Fruit fly (Drosophila melanogaster) whole organism, embryonic: ENCODE results near the gene CG33510.

ENCODE experiments used
- Abd-B ChIP-seq: fragments of 200-800 bp; sonication (Bioruptor generic); optimal IDR thresholded peaks from 2 replicates; lab custom pipeline; 2018; ENCODE audit warnings: missing biosample characterization, mild to moderate bottlenecking, missing genetic modification characterization, moderate library complexity
- Adf1 ChIP-seq: fragments of 200-800 bp; sonication (Bioruptor generic); IDR thresholded peaks from 2 replicates; pipeline ENCODE4 v1.3.6; 2022; ENCODE audit warnings: missing biosample characterization, missing genetic modification characterization
- Atf-2 ChIP-seq: fragments of 200-800 bp; sonication (Bioruptor generic); optimal IDR thresholded peaks from 2 replicates; lab custom pipeline; 2016; ENCODE audit warnings: missing biosample characterization, missing genetic modification characterization
- BtbVII ChIP-seq: fragments of 200-800 bp; sonication (Bioruptor generic); optimal IDR thresholded peaks from 3 replicates; lab custom pipeline; 2017; ENCODE audit warnings: missing biosample characterization, mild to moderate bottlenecking, missing genetic modification characterization
- CG10543 ChIP-seq: fragments of 200-800 bp; sonication (Bioruptor generic); optimal IDR thresholded peaks from 3 replicates; lab custom pipeline; 2017; ENCODE audit warnings: missing biosample characterization, mild to moderate bottlenecking, missing genetic modification characterization, moderate library complexity
- CG13894 ChIP-seq: fragments of 200-800 bp; sonication (Bioruptor generic); optimal IDR thresholded peaks from 3 replicates; lab custom pipeline; 2018; ENCODE audit warnings: missing biosample characterization, mild to moderate bottlenecking, missing genetic modification characterization, moderate library complexity
- CG1602 ChIP-seq: fragments of 200-800 bp; sonication (Bioruptor generic); optimal IDR thresholded peaks from 3 replicates; lab custom pipeline; 2016; ENCODE audit warnings: missing biosample characterization, missing genetic modification characterization
- CG1603 ChIP-seq: fragments of 200-800 bp; sonication (Bioruptor generic); optimal IDR thresholded peaks from 2 replicates; lab custom pipeline; 2019; ENCODE audit warnings: missing biosample characterization, mild to moderate bottlenecking, missing genetic modification characterization, moderate library complexity
- CG1792 ChIP-seq: fragments of 200-800 bp; sonication (Bioruptor generic); optimal IDR thresholded peaks from 2 replicates; lab custom pipeline; 2016; ENCODE audit warnings: missing biosample characterization, missing genetic modification characterization
- CG2199 ChIP-seq: fragments of 200-800 bp; sonication (Bioruptor generic); IDR thresholded peaks from 3 replicates; pipeline ENCODE4 v1.3.6; 2022; ENCODE audit warnings: missing biosample characterization, missing genetic modification characterization
- CG2678 ChIP-seq: fragments of 200-800 bp; sonication (Bioruptor generic); optimal IDR thresholded peaks from 3 replicates; lab custom pipeline; 2019; ENCODE audit warnings: missing biosample characterization, mild to moderate bottlenecking, missing genetic modification characterization, moderate library complexity
- CG32772 ChIP-seq: fragments of 200-800 bp; sonication (Bioruptor generic); IDR thresholded peaks from 2 replicates; pipeline ENCODE4 v1.3.6; 2022; ENCODE audit warnings: missing biosample characterization, missing genetic modification characterization
- CG6254 ChIP-seq: fragments of 200-800 bp; sonication (Bioruptor generic); optimal IDR thresholded peaks from 3 replicates; lab custom pipeline; 2017; ENCODE audit warnings: mild to moderate bottlenecking, missing biosample characterization, missing genetic modification reagents, missing genetic modification characterization
- CG6791 ChIP-seq: fragments of 200-800 bp; sonication (Bioruptor generic); IDR thresholded peaks from 3 replicates; pipeline ENCODE4 v1.3.6; 2022; ENCODE audit warnings: missing biosample characterization, missing genetic modification characterization; ENCODE audit not compliant: partially characterized antibody
- CG6854 ChIP-seq: fragments of 200-800 bp; sonication (Bioruptor generic); optimal IDR thresholded peaks from 3 replicates; lab custom pipeline; 2017; ENCODE audit warnings: missing biosample characterization, mild to moderate bottlenecking, missing genetic modification characterization
- CG7839 ChIP-seq: fragments of 200-800 bp; sonication (Bioruptor generic); optimal IDR thresholded peaks from 3 replicates; lab custom pipeline; 2018; ENCODE audit warnings: missing biosample characterization, mild to moderate bottlenecking, missing genetic modification characterization, moderate library complexity
- CG8924 ChIP-seq: fragments of 200-800 bp; optimal IDR thresholded peaks from 3 replicates; lab custom pipeline; 2019; ENCODE audit warnings: missing biosample characterization, mild to moderate bottlenecking, missing genetic modification characterization, moderate library complexity
- CG8944 ChIP-seq: fragments of 200-800 bp; sonication (Bioruptor generic); optimal IDR thresholded peaks from 3 replicates; lab custom pipeline; 2016; ENCODE audit warnings: missing biosample characterization, missing genetic modification characterization
- Deaf1 ChIP-seq: fragments of 200-800 bp; optimal IDR thresholded peaks from 3 replicates; lab custom pipeline; 2019; ENCODE audit warnings: missing biosample characterization, mild to moderate bottlenecking, missing genetic modification characterization, moderate library complexity
- Doc3 ChIP-seq: fragments of 200-800 bp; sonication (Bioruptor generic); IDR thresholded peaks from 3 replicates; pipeline ENCODE4 v1.3.6; 2022; ENCODE audit warnings: missing biosample characterization, missing genetic modification characterization; ENCODE audit not compliant: partially characterized antibody
- Drgx ChIP-seq: fragments of 200-800 bp; sonication (Bioruptor generic); IDR thresholded peaks from 2 replicates; pipeline ENCODE4 v1.3.6; 2022; ENCODE audit warnings: missing biosample characterization, missing genetic modification characterization
- Ets65A ChIP-seq: fragments of 200-800 bp; sonication (Bioruptor generic); peaks from one replicate; lab custom pipeline; 2016; ENCODE audit warnings: missing biosample characterization, missing genetic modification characterization
- Gsc ChIP-seq: fragments of 200-800 bp; sonication (Bioruptor generic); IDR thresholded peaks from 2 replicates; pipeline ENCODE4 v1.3.6; 2022; ENCODE audit warnings: missing biosample characterization, missing genetic modification characterization
- Hr51 ChIP-seq, 2 experiments: fragments of 200-800 bp; sonication (Bioruptor generic); optimal IDR thresholded peaks; 2 replicates in 1 of 2; 3 replicates in 1 of 2; lab custom pipeline; 2016 to 2018; ENCODE audit warnings: missing biosample characterization in 2 of 2, missing genetic modification characterization in 2 of 2, mild to moderate bottlenecking in 1 of 2, moderate library complexity in 1 of 2
- Oli ChIP-seq: fragments of 200-800 bp; sonication (Bioruptor generic); optimal IDR thresholded peaks from 2 replicates; lab custom pipeline; 2018; ENCODE audit warnings: missing biosample characterization, mild to moderate bottlenecking, missing genetic modification characterization, moderate library complexity
- PHDP ChIP-seq: fragments of 200-800 bp; sonication (Bioruptor generic); optimal IDR thresholded peaks from 3 replicates; lab custom pipeline; 2018; ENCODE audit warnings: missing biosample characterization, mild to moderate bottlenecking, missing genetic modification characterization, moderate library complexity
- Pdp1 ChIP-seq, 2 experiments: fragments of 200-800 bp; sonication (Bioruptor generic); optimal IDR thresholded peaks; 3 replicates each; lab custom pipeline; 2016; ENCODE audit warnings: missing biosample characterization in 2 of 2, missing genetic modification characterization in 2 of 2, mild to moderate bottlenecking in 1 of 2, moderate library complexity in 1 of 2
- Tbp ChIP-seq: fragments of >200 bp; optimal IDR thresholded peaks from 2 replicates; lab custom pipeline; 2018; ENCODE audit warnings: missing biosample characterization, missing genetic modification characterization
- az2 ChIP-seq: fragments of 200-800 bp; sonication (Bioruptor generic); optimal IDR thresholded peaks from 3 replicates; lab custom pipeline; 2016; ENCODE audit warnings: missing biosample characterization, missing genetic modification characterization
- btn ChIP-seq: fragments of 200-800 bp; sonication (Bioruptor generic); optimal IDR thresholded peaks from 2 replicates; lab custom pipeline; 2016; ENCODE audit warnings: missing biosample characterization, missing genetic modification characterization
- chinmo ChIP-seq: fragments of 200-800 bp; sonication (Bioruptor generic); IDR thresholded peaks from 4 replicates; pipeline ENCODE4 v1.3.6; 2022; ENCODE audit warnings: missing biosample characterization, missing genetic modification characterization; ENCODE audit not compliant: partially characterized antibody
- chm ChIP-seq: fragments of 200-800 bp; sonication (Bioruptor generic); IDR thresholded peaks from 2 replicates; pipeline ENCODE4 v1.3.6; 2022; ENCODE audit warnings: missing biosample characterization, missing genetic modification characterization
- dan ChIP-seq: fragments of 200-800 bp; sonication (Bioruptor generic); IDR thresholded peaks from 2 replicates; pipeline ENCODE4 v1.3.6; 2022; ENCODE audit warnings: missing biosample characterization, missing genetic modification characterization
- dati ChIP-seq: fragments of 200-800 bp; sonication (Bioruptor generic); IDR thresholded peaks from 2 replicates; pipeline ENCODE4 v1.3.6; 2022; ENCODE audit warnings: missing biosample characterization, missing genetic modification characterization
- ems ChIP-seq: fragments of 200-800 bp; sonication (Bioruptor generic); optimal IDR thresholded peaks from 3 replicates; lab custom pipeline; 2016; ENCODE audit warnings: missing biosample characterization, missing genetic modification characterization
- esg ChIP-seq: fragments of 200-800 bp; sonication (Bioruptor generic); conservative IDR thresholded peaks from 2 replicates; pipeline ENCODE4 v1.3.6; 2022; ENCODE audit warnings: missing biosample characterization, missing genetic modification characterization
- gce ChIP-seq: fragments of 200-800 bp; sonication (Bioruptor generic); IDR thresholded peaks from 3 replicates; pipeline ENCODE4 v1.3.6; 2022; ENCODE audit warnings: missing biosample characterization, missing genetic modification characterization
- gt ChIP-seq: fragments of 200-800 bp; sonication (Bioruptor generic); IDR thresholded peaks from 2 replicates; pipeline ENCODE4 v1.3.6; 2022; ENCODE audit warnings: missing biosample characterization, missing genetic modification characterization
- lola ChIP-seq, 3 experiments: fragments of >200 bp in 2 of 3; fragments of 200-800 bp in 1 of 3; sonication (Bioruptor generic) in 1 of 3; optimal IDR thresholded peaks; 2 replicates each; lab custom pipeline; 2017 to 2019; ENCODE audit warnings: missing biosample characterization in 3 of 3, missing genetic modification characterization in 3 of 3, mild to moderate bottlenecking in 1 of 3, moderate library complexity in 1 of 3
- nerfin-2 ChIP-seq: fragments of 200-800 bp; sonication (Bioruptor generic); IDR thresholded peaks from 2 replicates; pipeline ENCODE4 v1.3.6; 2022; ENCODE audit warnings: missing biosample characterization, missing genetic modification characterization; ENCODE audit not compliant: partially characterized antibody
- pros ChIP-seq: fragments of 200-800 bp; sonication (Bioruptor generic); optimal IDR thresholded peaks from 3 replicates; lab custom pipeline; 2019; ENCODE audit warnings: missing biosample characterization, mild to moderate bottlenecking, missing genetic modification characterization, moderate library complexity
- schlank ChIP-seq: fragments of 200-800 bp; sonication (Bioruptor generic); optimal IDR thresholded peaks from 2 replicates; lab custom pipeline; 2018; ENCODE audit warnings: missing biosample characterization, mild to moderate bottlenecking, missing genetic modification characterization
- sens ChIP-seq: fragments of 200-800 bp; sonication (Bioruptor generic); peaks from one replicate; lab custom pipeline; 2016; ENCODE audit warnings: missing biosample characterization, missing genetic modification characterization
- vvl ChIP-seq: fragments of 200-800 bp; sonication (Bioruptor generic); IDR thresholded peaks from 2 replicates; pipeline ENCODE4 v1.3.6; 2022; ENCODE audit warnings: missing biosample characterization, missing genetic modification characterization

CG33510 gene

DNA sequence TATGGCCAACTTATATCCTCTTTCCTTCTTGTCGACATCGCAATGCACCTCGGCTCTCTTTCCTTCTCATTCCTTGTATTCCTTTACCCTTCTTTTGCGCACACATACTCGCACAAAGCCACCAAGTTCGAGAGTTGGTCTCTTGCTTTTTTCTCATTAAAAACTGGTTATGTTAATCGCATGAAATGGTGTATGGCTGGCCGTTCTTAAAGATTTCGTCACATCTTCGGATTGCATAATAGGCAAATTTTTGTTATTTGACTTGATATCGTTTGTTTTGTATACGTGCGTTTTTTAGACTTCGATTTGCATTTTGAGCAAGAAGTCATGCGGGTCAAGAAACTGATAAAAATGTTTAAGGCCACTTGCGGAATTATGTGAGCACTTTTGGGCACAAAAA lies 13.3 kb downstream of the CG33510 start:
- TF ChIP-seq CG6254 (GFP tag; lab: Kevin White, UChicago): no peak
- TF ChIP-seq chinmo (GFP tag; lab: Robert Waterston, UW): peak; percentile 80; the same call in 2 of the 4 replicates
- TF ChIP-seq Pdp1 (GFP tag; optimal IDR thresholded peaks at IDR 0.05; lab: Kevin White, UChicago): peak in 1 of 2 experiments; percentile 66
- TF ChIP-seq CG8924: no peak
- peak; percentile 63 for TF ChIP-seq vvl (GFP tag; lab: Robert Waterston, UW)
- TF ChIP-seq pros (GFP tag; lab: Kevin White, UChicago): peak; percentile 33

DNA sequence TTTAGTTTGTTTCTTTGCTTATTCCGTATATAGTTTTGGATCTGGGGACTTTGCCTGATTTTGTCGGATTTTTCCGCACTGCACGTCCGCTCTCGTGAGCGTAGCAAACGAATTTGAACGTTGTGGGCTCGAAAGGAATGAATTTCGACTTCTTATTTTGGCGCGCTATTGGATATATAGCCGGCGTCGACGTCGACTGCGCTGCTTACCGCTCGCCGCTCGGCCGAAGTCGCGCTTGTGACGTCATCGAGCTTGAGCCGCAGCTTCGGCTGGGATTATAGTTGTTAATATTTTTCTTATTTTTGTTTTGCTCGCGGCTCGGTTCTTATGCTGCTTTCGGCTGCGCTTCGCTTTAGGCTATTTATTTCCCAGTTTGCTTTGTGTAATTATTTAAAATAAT lies 14.3 kb downstream of the CG33510 start:
- TF ChIP-seq CG13894 (tag; lab: Kevin White, UChicago) (peak; percentile 91), Deaf1 (tag; lab: Kevin White, UChicago) (peak; percentile 69), chinmo (GFP tag; lab: Robert Waterston, UW) (peak; percentile 87; the same call in 3 of the 4 replicates), CG6791 (no peak), Ets65A (GFP tag; lab: Kevin White, UChicago) (peak; percentile 64), az2 (GFP tag; lab: Kevin White, UChicago) (no peak), Oli (tag; lab: Kevin White, UChicago) (no peak), CG10543 (GFP tag; lab: Kevin White, UChicago) (no peak), Adf1 (GFP tag; lab: Robert Waterston, UW) (peak; percentile 84)

DNA sequence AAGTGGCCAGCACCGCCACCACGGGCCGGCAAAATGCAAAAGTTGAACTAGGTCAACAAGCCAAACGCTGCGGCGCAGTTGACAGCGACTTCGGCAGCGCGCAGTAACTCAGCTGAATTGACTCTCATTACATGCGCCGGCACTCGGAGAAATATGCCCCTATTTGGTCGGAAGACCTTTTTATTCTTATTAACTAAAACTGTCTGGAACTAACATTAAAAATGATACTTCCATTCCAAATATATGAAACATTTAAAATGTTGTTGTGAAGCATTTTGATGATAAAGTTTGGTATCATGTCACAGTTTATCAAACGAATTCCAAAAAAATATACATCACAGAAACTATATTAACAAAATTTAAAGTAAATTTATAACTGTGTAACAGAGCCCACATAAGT lies 17.0 kb downstream of the CG33510 start:
- TF ChIP-seq Drgx (GFP tag; lab: Robert Waterston, UW) (peak; percentile 53; the same call in 1 of the 2 replicates), Gsc (GFP tag; lab: Robert Waterston, UW) (no peak), Hr51 (GFP tag; optimal IDR thresholded peaks at IDR 0.05; lab: Kevin White, UChicago) (peak in 1 of 2 experiments; percentile 13)

DNA sequence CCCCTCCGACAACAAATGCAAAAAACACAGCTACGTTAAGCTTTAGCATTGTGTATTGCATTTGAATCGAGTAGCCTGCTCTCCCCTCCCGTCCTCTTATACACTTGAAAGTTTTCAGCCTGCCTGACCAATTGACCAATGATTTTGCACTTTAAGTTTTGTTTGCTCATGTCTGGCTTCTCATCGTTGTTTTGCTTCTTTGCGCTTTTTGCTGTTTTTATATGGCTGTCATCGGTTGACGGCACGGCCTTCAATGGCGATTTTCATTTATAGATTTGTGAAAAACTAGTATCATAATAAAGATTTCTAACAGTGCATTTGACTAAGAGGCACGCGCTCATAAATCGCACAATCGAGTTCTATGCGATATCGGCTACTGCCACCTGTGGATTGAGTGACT lies 18.2 kb downstream of the CG33510 start:
- peak; percentile 71 for TF ChIP-seq sens (GFP tag; lab: Kevin White, UChicago)
- TF ChIP-seq Tbp (GFP tag; lab: Kevin White, UChicago): no peak
- TF ChIP-seq CG2199: no peak
- no peak for TF ChIP-seq PHDP (tag; lab: Kevin White, UChicago)
- no peak for TF ChIP-seq CG32772
- peak; percentile 40 for TF ChIP-seq Drgx (GFP tag; lab: Robert Waterston, UW)
- TF ChIP-seq esg: no peak
- TF ChIP-seq, all 482 proteins: peak for 2

- TF ChIP-seq CG1792 (GFP tag; lab: Kevin White, UChicago) (no peak), chm (GFP tag; lab: Robert Waterston, UW) (no peak), BtbVII (peak; percentile 0), dati (GFP tag; lab: Robert Waterston, UW) (no peak), gce (GFP tag; lab: Robert Waterston, UW) (no peak), CG1602 (GFP tag; lab: Kevin White, UChicago) (no peak), CG1603 (no peak), vvl (GFP tag; lab: Robert Waterston, UW) (peak; percentile 55; the same call in 1 of the 2 replicates), dan (GFP tag; lab: Robert Waterston, UW) (no peak), CG7839 (tag; lab: Kevin White, UChicago) (no peak), Doc3 (GFP tag; lab: Robert Waterston, UW) (no peak), btn (no peak), Atf-2 (GFP tag; lab: Kevin White, UChicago) (no peak), lola (GFP tag; optimal IDR thresholded peaks at IDR 0.05; lab: Kevin White, UChicago) (no peak), nerfin-2 (GFP tag; lab: Robert Waterston, UW) (no peak), gt (GFP tag; lab: Robert Waterston, UW) (no peak), CG8944 (GFP tag; lab: Kevin White, UChicago) (no peak), CG6854 (GFP tag; lab: Kevin White, UChicago) (no peak), Abd-B (GFP tag; lab: Kevin White, UChicago) (no peak), ems (GFP tag; lab: Kevin White, UChicago) (no peak), schlank (no peak), CG2678 (tag; lab: Kevin White, UChicago) (peak; percentile 41)
Observed at dm6 chr2L:21062611-21063010, 21.5 kb downstream of the CG33510 start.
